Worm (Caenorhabditis elegans) whole organism, L4/young adult: ENCODE results near the gene C53A3.4.

Experiments
- W03F9.2 ChIP-seq: fragments of 150-350 bp; optimal IDR thresholded peaks from 2 replicates; lab custom pipeline; 2014; ENCODE audit warnings: missing biosample characterization, missing genetic modification characterization
- him-1 ChIP-seq: sonication (generic microtip); optimal IDR thresholded peaks from 2 replicates; lab custom pipeline; 2016; ENCODE audit warnings: missing genotype, missing genetic modification reagents, missing genetic modification characterization, missing compliant biosample characterization

- no peak for TF ChIP-seq him-1
- no peak for TF ChIP-seq W03F9.2 (tag; lab: Kevin White, UChicago)
These were observed 33.4 kb upstream of the C53A3.4 start, which contains the start of gene ZC250.2 for ce11 chrV:5792031-5792430.
